Fruit fly (Drosophila melanogaster): ENCODE measurements around the gene CG13884.

DNA sequence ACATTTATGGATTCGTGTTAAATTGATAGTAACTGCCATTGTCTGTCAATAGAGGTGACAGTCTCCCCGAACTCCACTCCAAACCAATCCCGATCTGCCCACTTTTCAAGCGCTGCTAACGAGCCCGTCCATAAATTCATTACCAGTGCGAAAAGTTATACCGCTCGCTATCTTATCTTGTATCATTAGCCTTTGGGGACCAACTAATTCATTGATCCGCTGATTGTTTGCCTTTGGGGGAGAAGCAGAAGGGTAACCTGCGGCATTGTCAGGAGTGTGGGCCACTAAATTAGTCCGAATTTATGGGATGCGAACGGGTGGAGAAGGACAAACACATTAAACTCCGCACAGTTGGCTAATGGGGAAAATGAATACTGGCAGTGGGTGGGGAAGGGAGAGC is 29.1 kb downstream of the CG13884 start:
- TF ChIP-seq CG8478 (optimal IDR thresholded peaks at IDR 0.05): no peak
- no peak for TF ChIP-seq CTCF (optimal IDR thresholded peaks at IDR 0.05)

All from S2 (cell line).